Worm (Caenorhabditis elegans) whole organism, L4 larva: Measurements from ENCODE around the gene T25E12.6.

Experiments used
- attf-4 ChIP-seq: sonication (generic microtip); optimal IDR thresholded peaks from 3 replicates; lab custom pipeline; 2017; ENCODE audit warnings: missing biosample characterization, missing genetic modification characterization
- ceh-82 ChIP-seq: sonication (generic microtip); optimal IDR thresholded peaks from 2 replicates; lab custom pipeline; 2017; ENCODE audit warnings: missing biosample characterization, missing genetic modification characterization
- daf-12 ChIP-seq: fragments of 150-350 bp; optimal IDR thresholded peaks from 2 replicates; lab custom pipeline; 2014; ENCODE audit warnings: missing biosample characterization, missing genetic modification reagents, missing genetic modification characterization
- dpl-1 ChIP-seq: fragments of 150-350 bp; optimal IDR thresholded peaks from 2 replicates; lab custom pipeline; 2014; ENCODE audit warnings: missing biosample characterization, missing genetic modification reagents, missing genetic modification characterization
- dve-1 ChIP-seq: sonication (generic microtip); optimal IDR thresholded peaks from 2 replicates; lab custom pipeline; 2017; ENCODE audit warnings: antibody characterized with exemption, mild to moderate bottlenecking, missing genetic modification characterization, missing compliant biosample characterization; ENCODE audit not compliant: insufficient read depth
- egl-27 ChIP-seq: sonication (generic microtip); optimal IDR thresholded peaks from 3 replicates; lab custom pipeline; 2017; ENCODE audit warnings: missing biosample characterization, missing genetic modification reagents, missing genetic modification characterization
- lin-39 ChIP-seq: fragments of 150-350 bp; optimal IDR thresholded peaks from 2 replicates; lab custom pipeline; 2014; ENCODE audit warnings: missing biosample characterization, missing genetic modification reagents, missing genetic modification characterization
- madf-9 ChIP-seq: fragments of 200-800 bp; sonication (Bioruptor generic); conservative IDR thresholded peaks from 2 replicates; pipeline ENCODE4 v1.3.6; 2022; ENCODE audit warnings: missing genetic modification reagents, missing genetic modification characterization, missing compliant biosample characterization
- nhr-102 ChIP-seq: sonication (generic microtip); optimal IDR thresholded peaks from 2 replicates; lab custom pipeline; 2016; ENCODE audit warnings: mild to moderate bottlenecking, missing genetic modification characterization, moderate library complexity, missing compliant biosample characterization
- nhr-77 ChIP-seq: fragments of 150-350 bp; optimal IDR thresholded peaks from 2 replicates; lab custom pipeline; 2014; ENCODE audit warnings: missing biosample characterization, missing genetic modification characterization
- snpc-1.2 ChIP-seq: fragments of 200-800 bp; sonication (Bioruptor generic); IDR thresholded peaks from 2 replicates; pipeline ENCODE4 v1.3.6; 2022; ENCODE audit warnings: missing genetic modification reagents, missing genetic modification characterization, missing compliant biosample characterization
- snpc-4 ChIP-seq: fragments of 150-350 bp; optimal IDR thresholded peaks from 2 replicates; lab custom pipeline; 2014; ENCODE audit warnings: missing biosample characterization, missing genetic modification characterization
- unc-130 ChIP-seq: sonication (generic microtip); optimal IDR thresholded peaks from 2 replicates; lab custom pipeline; 2016; ENCODE audit warnings: missing genetic modification reagents, missing genetic modification characterization, missing compliant biosample characterization
- zip-2 ChIP-seq: fragments of 150-350 bp; optimal IDR thresholded peaks from 2 replicates; lab custom pipeline; 2014; ENCODE audit warnings: missing biosample characterization, missing genetic modification characterization

DNA sequence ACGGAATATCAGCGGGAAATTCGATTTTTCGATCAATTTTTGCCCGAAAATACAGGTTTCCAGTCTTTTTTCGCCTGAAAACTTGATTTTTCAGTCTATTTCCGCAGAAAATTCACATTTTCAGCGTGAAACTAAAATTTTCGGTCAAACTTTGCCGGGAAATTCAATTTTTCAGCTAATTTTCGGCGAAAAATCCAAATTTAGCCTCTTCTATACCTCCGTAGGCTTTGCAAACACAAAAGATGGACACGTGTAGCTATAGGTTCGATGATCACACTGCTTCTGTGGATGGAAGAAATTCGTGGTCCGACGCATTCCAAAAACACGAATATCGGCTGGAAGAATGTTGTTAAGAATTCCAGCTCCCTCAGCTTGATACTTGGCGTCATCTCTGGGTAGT, 51.9 kb downstream of the T25E12.6 start:
- TF ChIP-seq ceh-82 (tag; lab: Kevin White, UChicago) (no peak), egl-27 (tag; lab: Kevin White, UChicago) (no peak), nhr-102 (no peak), dpl-1 (no peak), zip-2 (tag; lab: Kevin White, UChicago) (no peak), unc-130 (GFP tag; lab: Kevin White, UChicago) (no peak), attf-4 (no peak), snpc-1.2 (GFP tag; lab: Robert Waterston, UW) (no peak), lin-39 (no peak), madf-9 (no peak), snpc-4 (no peak), daf-12 (tag; lab: Kevin White, UChicago) (no peak), dve-1 (tag; lab: Kevin White, UChicago) (no peak), nhr-77 (no peak)
